Worm (Caenorhabditis elegans) whole organism, L1 larva: ENCODE results near the gene cyp-34A8.

Source experiments
- blmp-1 ChIP-seq: fragments of 150-350 bp; optimal IDR thresholded peaks from 2 replicates; lab custom pipeline; 2014; ENCODE audit warnings: missing biosample characterization, missing genetic modification characterization
- ceh-63 ChIP-seq: fragments of 200-800 bp; sonication (Bioruptor generic); optimal IDR thresholded peaks from 2 replicates; lab custom pipeline; 2018; ENCODE audit warnings: mild to moderate bottlenecking, missing genetic modification characterization, missing compliant biosample characterization
- ceh-90 ChIP-seq: sonication (generic microtip); optimal IDR thresholded peaks from 2 replicates; lab custom pipeline; 2016; ENCODE audit warnings: missing genetic modification characterization, missing compliant biosample characterization
- efl-3 ChIP-seq: fragments of 200-800 bp; sonication (Bioruptor generic); optimal IDR thresholded peaks from 2 replicates; lab custom pipeline; 2018; ENCODE audit warnings: mild to moderate bottlenecking, missing genetic modification characterization, missing compliant biosample characterization
- mdl-1 ChIP-seq, 2 experiments: fragments of 150-350 bp; optimal IDR thresholded peaks; 2 replicates each; lab custom pipeline; 2014 to 2017; ENCODE audit warnings: missing biosample characterization in 2 of 2, missing genetic modification characterization in 2 of 2, inconsistent platforms in 1 of 2
- pqm-1 ChIP-seq: sonication (generic microtip); optimal IDR thresholded peaks from 3 replicates; lab custom pipeline; 2017; ENCODE audit warnings: missing biosample characterization, missing genetic modification characterization
- snpc-4 ChIP-seq: fragments of 150-350 bp; optimal IDR thresholded peaks from 2 replicates; lab custom pipeline; 2014; ENCODE audit warnings: missing biosample characterization, missing genetic modification characterization
- sox-4 ChIP-seq: sonication (generic microtip); optimal IDR thresholded peaks from 2 replicates; lab custom pipeline; 2016; ENCODE audit warnings: missing genetic modification characterization, missing compliant biosample characterization
- unc-62 ChIP-seq: fragments of 150-350 bp; optimal IDR thresholded peaks from 2 replicates; lab custom pipeline; 2014; ENCODE audit warnings: missing biosample characterization, missing genetic modification reagents, missing genetic modification characterization

- TF ChIP-seq sox-4: no peak
- no peak for TF ChIP-seq unc-62 (GFP tag; lab: Kevin White, UChicago)
- TF ChIP-seq ceh-63 (GFP tag; lab: Kevin White, UChicago): no peak
- no peak for TF ChIP-seq snpc-4
- no peak for TF ChIP-seq efl-3 (GFP tag; lab: Kevin White, UChicago)
- TF ChIP-seq blmp-1: no peak
- no peak for TF ChIP-seq mdl-1 (tag; optimal IDR thresholded peaks at IDR 0.05; lab: Kevin White, UChicago)
- no peak for TF ChIP-seq pqm-1
- TF ChIP-seq ceh-90 (tag; lab: Kevin White, UChicago): no peak
Measured at ce11 chrV:3943364-3943763, 24.3 kb downstream of the cyp-34A8 start.
